Worm (Caenorhabditis elegans) whole organism, L2 larva: Measurements from ENCODE around the gene tdo-2.

ENCODE experiments used
- C34F6.9 ChIP-seq: fragments of 150-350 bp; optimal IDR thresholded peaks from 2 replicates; lab custom pipeline; 2014; ENCODE audit warnings: missing biosample characterization, missing genetic modification characterization
- F13H6.1 ChIP-seq: sonication (generic microtip); optimal IDR thresholded peaks from 2 replicates; lab custom pipeline; 2016; ENCODE audit warnings: missing genetic modification characterization, missing compliant biosample characterization
- R02D3.7 ChIP-seq: fragments of 150-350 bp; optimal IDR thresholded peaks from 2 replicates; lab custom pipeline; 2014; ENCODE audit warnings: missing biosample characterization, missing genetic modification characterization
- Y55F3AM.14 ChIP-seq: fragments of 200-800 bp; sonication (Bioruptor generic); optimal IDR thresholded peaks from 2 replicates; lab custom pipeline; 2018; ENCODE audit warnings: mild to moderate bottlenecking, missing genetic modification characterization, missing compliant biosample characterization
- ZK546.5 ChIP-seq: sonication (generic microtip); optimal IDR thresholded peaks from 2 replicates; lab custom pipeline; 2017; ENCODE audit warnings: missing biosample characterization, missing genetic modification characterization
- alr-1 ChIP-seq: fragments of 150-350 bp; optimal IDR thresholded peaks from 2 replicates; lab custom pipeline; 2014; ENCODE audit warnings: missing biosample characterization, missing genetic modification characterization
- aly-2 ChIP-seq: fragments of 150-350 bp; optimal IDR thresholded peaks from 2 replicates; lab custom pipeline; 2014; ENCODE audit warnings: missing biosample characterization, missing genetic modification characterization
- ama-1 ChIP-seq: fragments of 150-350 bp; optimal IDR thresholded peaks from 2 replicates; lab custom pipeline; 2018; ENCODE audit warnings: inconsistent platforms
- blmp-1 ChIP-seq: sonication (generic microtip); optimal IDR thresholded peaks from 2 replicates; lab custom pipeline; 2017; ENCODE audit warnings: missing genetic modification characterization, mild to moderate bottlenecking, missing compliant biosample characterization, antibody characterized with exemption, moderate library complexity; ENCODE audit not compliant: insufficient read depth
- ceh-16 ChIP-seq: fragments of 150-350 bp; optimal IDR thresholded peaks from 2 replicates; lab custom pipeline; 2014; ENCODE audit warnings: missing biosample characterization, missing genetic modification characterization
- ceh-82 ChIP-seq: fragments of 150-350 bp; optimal IDR thresholded peaks from 2 replicates; lab custom pipeline; 2014; ENCODE audit warnings: missing biosample characterization, missing genetic modification characterization
- crh-2 ChIP-seq: sonication (generic microtip); optimal IDR thresholded peaks from 2 replicates; lab custom pipeline; 2017; ENCODE audit warnings: missing biosample characterization, missing genetic modification characterization
- dmd-4 ChIP-seq: sonication (generic microtip); optimal IDR thresholded peaks from 2 replicates; lab custom pipeline; 2017; ENCODE audit warnings: missing biosample characterization, missing genetic modification characterization
- egl-27 ChIP-seq: sonication (generic microtip); optimal IDR thresholded peaks from 3 replicates; lab custom pipeline; 2017; ENCODE audit warnings: missing biosample characterization, missing genetic modification reagents, missing genetic modification characterization
- elt-1 ChIP-seq: fragments of 150-350 bp; optimal IDR thresholded peaks from 2 replicates; lab custom pipeline; 2014; ENCODE audit warnings: missing biosample characterization, missing genetic modification characterization
- elt-3 ChIP-seq: sonication (generic microtip); optimal IDR thresholded peaks from 2 replicates; lab custom pipeline; 2017; ENCODE audit warnings: missing biosample characterization, missing genetic modification characterization
- fos-1 ChIP-seq: fragments of 150-350 bp; optimal IDR thresholded peaks from 2 replicates; lab custom pipeline; 2014; ENCODE audit warnings: missing biosample characterization, missing genetic modification characterization
- gmeb-1 ChIP-seq: fragments of 150-350 bp; optimal IDR thresholded peaks from 2 replicates; lab custom pipeline; 2014; ENCODE audit warnings: missing biosample characterization, missing genetic modification characterization
- lin-11 ChIP-seq: fragments of 150-350 bp; sonication (generic microtip); optimal IDR thresholded peaks from 2 replicates; lab custom pipeline; 2014; ENCODE audit warnings: missing biosample characterization, missing genetic modification characterization, inconsistent platforms, mixed read lengths
- lin-13 ChIP-seq: fragments of 150-350 bp; optimal IDR thresholded peaks from 2 replicates; lab custom pipeline; 2014; ENCODE audit warnings: missing biosample characterization, missing genetic modification reagents, missing genetic modification characterization
- lin-39 ChIP-seq: fragments of 150-350 bp; optimal IDR thresholded peaks from 2 replicates; lab custom pipeline; 2014; ENCODE audit warnings: missing biosample characterization, missing genetic modification reagents, missing genetic modification characterization
- lsy-2 ChIP-seq, 2 experiments: fragments of 150-350 bp in 1 of 2; sonication (generic microtip) in 1 of 2; optimal IDR thresholded peaks; 2 replicates each; lab custom pipeline; 2014 to 2017; ENCODE audit warnings: missing biosample characterization in 2 of 2, missing genetic modification characterization in 2 of 2
- mab-5 ChIP-seq: fragments of 150-350 bp; optimal IDR thresholded peaks from 2 replicates; lab custom pipeline; 2014; ENCODE audit warnings: missing biosample characterization, missing genetic modification characterization
- mbf-1 ChIP-seq: sonication (generic microtip); optimal IDR thresholded peaks from 2 replicates; lab custom pipeline; 2017; ENCODE audit warnings: missing biosample characterization, missing genetic modification characterization
- mdl-1 ChIP-seq, 2 experiments: fragments of 150-350 bp in 1 of 2; sonication (generic microtip) in 1 of 2; optimal IDR thresholded peaks; 2 replicates each; lab custom pipeline; 2017; ENCODE audit warnings: missing biosample characterization in 2 of 2, missing genetic modification characterization in 2 of 2
- nhr-10 ChIP-seq: sonication (generic microtip); optimal IDR thresholded peaks from 2 replicates; lab custom pipeline; 2017; ENCODE audit warnings: missing biosample characterization, missing genetic modification characterization
- nhr-11 ChIP-seq: fragments of 150-350 bp; optimal IDR thresholded peaks from 2 replicates; lab custom pipeline; 2014; ENCODE audit warnings: missing biosample characterization, missing genetic modification characterization
- nhr-12 ChIP-seq: fragments of 150-350 bp; optimal IDR thresholded peaks from 2 replicates; lab custom pipeline; 2014; ENCODE audit warnings: missing biosample characterization, missing genetic modification characterization
- nhr-129 ChIP-seq: fragments of 150-350 bp; optimal IDR thresholded peaks from 2 replicates; lab custom pipeline; 2014; ENCODE audit warnings: missing biosample characterization, missing genetic modification characterization
- nhr-21 ChIP-seq: fragments of 150-350 bp; optimal IDR thresholded peaks from 2 replicates; lab custom pipeline; 2014; ENCODE audit warnings: missing biosample characterization, missing genetic modification characterization
- nhr-23 ChIP-seq: fragments of 150-350 bp; optimal IDR thresholded peaks from 2 replicates; lab custom pipeline; 2014; ENCODE audit warnings: missing biosample characterization, missing genetic modification reagents, missing genetic modification characterization
- nhr-237 ChIP-seq: fragments of 150-350 bp; optimal IDR thresholded peaks from 2 replicates; lab custom pipeline; 2014; ENCODE audit warnings: missing biosample characterization, missing genetic modification characterization
- nhr-25 ChIP-seq: fragments of 150-350 bp; sonication (generic microtip); optimal IDR thresholded peaks from 3 replicates; lab custom pipeline; 2014; ENCODE audit warnings: missing biosample characterization, missing genetic modification characterization
- nhr-6 ChIP-seq: fragments of 150-350 bp; optimal IDR thresholded peaks from 2 replicates; lab custom pipeline; 2014; ENCODE audit warnings: missing biosample characterization, missing genetic modification characterization
- nhr-77 ChIP-seq: fragments of 150-350 bp; optimal IDR thresholded peaks from 2 replicates; lab custom pipeline; 2014; ENCODE audit warnings: missing biosample characterization, missing genetic modification characterization
- peb-1 ChIP-seq: fragments of 150-350 bp; optimal IDR thresholded peaks from 2 replicates; lab custom pipeline; 2014; ENCODE audit warnings: missing biosample characterization, missing genetic modification characterization
- sem-4 ChIP-seq: fragments of 150-350 bp; optimal IDR thresholded peaks from 2 replicates; lab custom pipeline; 2014; ENCODE audit warnings: missing biosample characterization, missing genetic modification reagents, missing genetic modification characterization
- skn-1 ChIP-seq: sonication (generic microtip); optimal IDR thresholded peaks from 2 replicates; lab custom pipeline; 2017; ENCODE audit warnings: missing biosample characterization, missing genetic modification characterization
- sma-3 ChIP-seq: sonication (generic microtip); optimal IDR thresholded peaks from 2 replicates; lab custom pipeline; 2016; ENCODE audit warnings: missing genetic modification reagents, missing genetic modification characterization, missing compliant biosample characterization
- sma-9 ChIP-seq, 2 experiments: fragments of 150-350 bp in 1 of 2; sonication (generic microtip) in 1 of 2; optimal IDR thresholded peaks; 2 replicates each; lab custom pipeline; 2014 to 2016; ENCODE audit warnings: missing genetic modification characterization in 2 of 2, mild to moderate bottlenecking in 1 of 2, missing biosample characterization in 1 of 2, missing compliant biosample characterization in 1 of 2, missing genetic modification reagents in 1 of 2, moderate library complexity in 1 of 2
- snpc-4 ChIP-seq: fragments of 150-350 bp; optimal IDR thresholded peaks from 2 replicates; lab custom pipeline; 2014; ENCODE audit warnings: missing biosample characterization, missing genetic modification characterization
- unc-39 ChIP-seq: fragments of 150-350 bp; optimal IDR thresholded peaks from 2 replicates; lab custom pipeline; 2014; ENCODE audit warnings: missing biosample characterization, missing genetic modification characterization
- unc-55 ChIP-seq: fragments of 150-350 bp; sonication (generic microtip); optimal IDR thresholded peaks from 3 replicates; lab custom pipeline; 2014; ENCODE audit warnings: missing biosample characterization, missing genetic modification reagents, missing genetic modification characterization
- unc-62 ChIP-seq: fragments of 150-350 bp; optimal IDR thresholded peaks from 2 replicates; lab custom pipeline; 2014; ENCODE audit warnings: missing biosample characterization, missing genetic modification reagents, missing genetic modification characterization
- zag-1 ChIP-seq: fragments of 150-350 bp; optimal IDR thresholded peaks from 2 replicates; lab custom pipeline; 2014; ENCODE audit warnings: missing biosample characterization, missing genetic modification characterization
- ztf-1 ChIP-seq: fragments of 200-800 bp; sonication (Bioruptor generic); conservative IDR thresholded peaks from 2 replicates; pipeline ENCODE4 v1.3.6; 2022; ENCODE audit warnings: missing genetic modification characterization, missing compliant biosample characterization
- ztf-11 ChIP-seq: sonication (generic microtip); optimal IDR thresholded peaks from 2 replicates; lab custom pipeline; 2017; ENCODE audit warnings: missing biosample characterization, missing genetic modification characterization
- ztf-4 ChIP-seq: fragments of 150-350 bp; optimal IDR thresholded peaks from 2 replicates; lab custom pipeline; 2014; ENCODE audit warnings: missing biosample characterization, missing genetic modification characterization

Gene tdo-2

ce11 chrIII:5922236-5922635, 2.5 kb upstream of the tdo-2 start:
- peak; percentile 59 for TF ChIP-seq sma-3 (GFP tag; lab: Kevin White, UChicago)
- no peak for TF ChIP-seq sem-4 (tag; lab: Kevin White, UChicago)
- no peak for TF ChIP-seq peb-1
- TF ChIP-seq nhr-21 (tag; lab: Kevin White, UChicago) = peak; percentile 49
- TF ChIP-seq unc-39 (tag; lab: Kevin White, UChicago) = no peak
- TF ChIP-seq blmp-1 (tag; lab: Kevin White, UChicago) = peak; percentile 33
- no peak for TF ChIP-seq ZK546.5 (tag; lab: Kevin White, UChicago)
- TF ChIP-seq nhr-237 (tag; lab: Kevin White, UChicago) = no peak
- TF ChIP-seq nhr-25 (tag; lab: Kevin White, UChicago) = peak; percentile 83
- peak; percentile 73 for TF ChIP-seq sma-9 (GFP tag; optimal IDR thresholded peaks at IDR 0.05; lab: Kevin White, UChicago)
- no peak for TF ChIP-seq sma-9 (tag; optimal IDR thresholded peaks at IDR 0.05; lab: Kevin White, UChicago)
- TF ChIP-seq egl-27 (tag; lab: Kevin White, UChicago) = peak; percentile 6
- TF ChIP-seq crh-2 (tag; lab: Kevin White, UChicago) = peak; percentile 25
- peak; percentile 25 for TF ChIP-seq gmeb-1 (tag; lab: Kevin White, UChicago)
- peak; percentile 3 for TF ChIP-seq nhr-129 (tag; lab: Kevin White, UChicago)

ce11 chrIII:5921067-5921678, 1.4 kb upstream of the tdo-2 start:
- no peak for TF ChIP-seq mab-5 (tag; lab: Kevin White, UChicago)
- peak; percentile 38 for TF ChIP-seq crh-2 (tag; lab: Kevin White, UChicago)
- no peak for TF ChIP-seq R02D3.7 (tag; lab: Kevin White, UChicago)
- no peak for TF ChIP-seq nhr-77 (tag; lab: Kevin White, UChicago)
- TF ChIP-seq ceh-16 (tag; lab: Kevin White, UChicago) = no peak
- no peak for TF ChIP-seq unc-39 (tag; lab: Kevin White, UChicago)
- no peak for TF ChIP-seq nhr-6 (tag; lab: Kevin White, UChicago)
- TF ChIP-seq elt-3 (tag; lab: Kevin White, UChicago) = no peak
- no peak for TF ChIP-seq nhr-12 (tag; lab: Kevin White, UChicago)
- TF ChIP-seq unc-62 (GFP tag; lab: Kevin White, UChicago) = no peak
- TF ChIP-seq ceh-82 = no peak
- no peak for TF ChIP-seq alr-1 (tag; lab: Kevin White, UChicago)
- peak; percentile 41 for TF ChIP-seq gmeb-1 (tag; lab: Kevin White, UChicago)
- TF ChIP-seq aly-2 (tag; lab: Kevin White, UChicago) = no peak
- no peak for TF ChIP-seq C34F6.9 (tag; lab: Kevin White, UChicago)
- TF ChIP-seq nhr-23 (tag; lab: Kevin White, UChicago) = no peak
- no peak for TF ChIP-seq nhr-11 (tag; lab: Kevin White, UChicago)
- TF ChIP-seq ztf-1 (GFP tag; lab: Robert Waterston, UW) = no peak
- no peak for TF ChIP-seq lin-39 (tag; lab: Kevin White, UChicago)
- TF ChIP-seq unc-55 (GFP tag; lab: Kevin White, UChicago) = no peak
- no peak for TF ChIP-seq ztf-4
- TF ChIP-seq F13H6.1 (tag; lab: Kevin White, UChicago) = no peak
- no peak for TF ChIP-seq ztf-11 (tag; lab: Kevin White, UChicago)
- no peak for TF ChIP-seq dmd-4 (tag; lab: Kevin White, UChicago)
- TF ChIP-seq peb-1 = no peak
- no peak for TF ChIP-seq mbf-1 (tag; lab: Kevin White, UChicago)
- peak; percentile 84 for TF ChIP-seq sma-9 (GFP tag; optimal IDR thresholded peaks at IDR 0.05; lab: Kevin White, UChicago)
- no peak for TF ChIP-seq sma-9 (tag; optimal IDR thresholded peaks at IDR 0.05; lab: Kevin White, UChicago)
- TF ChIP-seq snpc-4 = no peak
- TF ChIP-seq egl-27 (tag; lab: Kevin White, UChicago) = no peak
- no peak for TF ChIP-seq lin-11 (tag; lab: Kevin White, UChicago)
- peak in 1 of 2 experiments; percentile 45 for TF ChIP-seq mdl-1 (tag; optimal IDR thresholded peaks at IDR 0.05; lab: Kevin White, UChicago)
- TF ChIP-seq elt-1 (tag; lab: Kevin White, UChicago) = no peak
- peak; percentile 21 for TF ChIP-seq nhr-129 (tag; lab: Kevin White, UChicago)
- TF ChIP-seq nhr-237 (tag; lab: Kevin White, UChicago) = no peak
- TF ChIP-seq nhr-10 (tag; lab: Kevin White, UChicago) = no peak
- TF ChIP-seq sem-4 (tag; lab: Kevin White, UChicago) = no peak
- TF ChIP-seq fos-1 = peak; percentile 25
- no peak for TF ChIP-seq lin-13 (GFP tag; lab: Kevin White, UChicago)
- TF ChIP-seq ama-1 = no peak
- TF ChIP-seq blmp-1 (tag; lab: Kevin White, UChicago) = peak; percentile 66
- TF ChIP-seq skn-1 (tag; lab: Kevin White, UChicago) = no peak
- no peak for TF ChIP-seq Y55F3AM.14
- TF ChIP-seq lsy-2 (tag; optimal IDR thresholded peaks at IDR 0.05; lab: Kevin White, UChicago) = peak in 1 of 2 experiments; percentile 33
- peak; percentile 71 for TF ChIP-seq nhr-25 (tag; lab: Kevin White, UChicago)
- TF ChIP-seq sma-3 (GFP tag; lab: Kevin White, UChicago) = peak; percentile 72
- TF ChIP-seq nhr-21 (tag; lab: Kevin White, UChicago) = peak; percentile 92
- no peak for TF ChIP-seq zag-1 (tag; lab: Kevin White, UChicago)
- TF ChIP-seq ZK546.5 (tag; lab: Kevin White, UChicago) = no peak
